Fruit fly (Drosophila melanogaster) whole organism, embryonic: ENCODE results near the gene mad2.
A peak's percentile ranks its signal among the peaks of the same experiment; 100 is the strongest.

Source experiments
- Abd-B ChIP-seq: fragments of 200-800 bp; sonication (Bioruptor generic); optimal IDR thresholded peaks from 2 replicates; lab custom pipeline; 2018; ENCODE audit warnings: missing biosample characterization, mild to moderate bottlenecking, missing genetic modification characterization, moderate library complexity
- Antp ChIP-seq: fragments of 200-800 bp; sonication (Bioruptor generic); optimal IDR thresholded peaks from 3 replicates; lab custom pipeline; 2016; ENCODE audit warnings: missing biosample characterization, missing genetic modification characterization
- Atf3 ChIP-seq: fragments of 200-800 bp; sonication (Bioruptor generic); optimal IDR thresholded peaks from 3 replicates; lab custom pipeline; 2016; ENCODE audit warnings: missing biosample characterization, missing genetic modification characterization
- Bdp1 ChIP-seq: fragments of 200-800 bp; sonication (Bioruptor generic); optimal IDR thresholded peaks from 3 replicates; lab custom pipeline; 2016; ENCODE audit warnings: missing biosample characterization, missing genetic modification characterization
- CG10209 ChIP-seq: fragments of 200-800 bp; sonication (Bioruptor generic); optimal IDR thresholded peaks from 3 replicates; lab custom pipeline; 2017; ENCODE audit warnings: missing biosample characterization, mild to moderate bottlenecking, missing genetic modification characterization, missing genetic modification reagents
- CG11695 ChIP-seq: fragments of 200-800 bp; sonication (Bioruptor generic); IDR thresholded peaks from 3 replicates; pipeline ENCODE4 v1.3.6; 2022; ENCODE audit warnings: missing biosample characterization, missing genetic modification characterization
- CG12104 ChIP-seq: fragments of 200-800 bp; sonication (Bioruptor generic); optimal IDR thresholded peaks from 3 replicates; lab custom pipeline; 2016; ENCODE audit warnings: missing biosample characterization, missing genetic modification characterization
- CG12236 ChIP-seq: fragments of 200-800 bp; sonication (Bioruptor generic); optimal IDR thresholded peaks from 2 replicates; lab custom pipeline; 2016; ENCODE audit warnings: missing biosample characterization, missing genetic modification characterization
- CG12942 ChIP-seq: fragments of 200-800 bp; sonication (Bioruptor generic); optimal IDR thresholded peaks from 3 replicates; lab custom pipeline; 2016; ENCODE audit warnings: missing biosample characterization, missing genetic modification characterization
- CG13424 ChIP-seq: fragments of 200-800 bp; sonication (Bioruptor generic); optimal IDR thresholded peaks from 2 replicates; lab custom pipeline; 2019; ENCODE audit warnings: missing biosample characterization, mild to moderate bottlenecking, missing genetic modification characterization, moderate library complexity
- CG15514 ChIP-seq: fragments of 200-800 bp; sonication (Bioruptor generic); optimal IDR thresholded peaks from 3 replicates; lab custom pipeline; 2017; ENCODE audit warnings: missing biosample characterization, missing genetic modification characterization, mild to moderate bottlenecking, moderate library complexity, missing genetic modification reagents
- CG1603 ChIP-seq: fragments of 200-800 bp; sonication (Bioruptor generic); optimal IDR thresholded peaks from 2 replicates; lab custom pipeline; 2019; ENCODE audit warnings: missing biosample characterization, mild to moderate bottlenecking, missing genetic modification characterization, moderate library complexity
- CG16779 ChIP-seq: fragments of 200-800 bp; sonication (Bioruptor generic); IDR thresholded peaks from 2 replicates; pipeline ENCODE4 v1.3.6; 2022; ENCODE audit warnings: missing biosample characterization, missing genetic modification characterization
- CG18262 ChIP-seq: fragments of 200-800 bp; optimal IDR thresholded peaks from 3 replicates; lab custom pipeline; 2019; ENCODE audit warnings: missing biosample characterization, mild to moderate bottlenecking, missing genetic modification characterization, moderate library complexity
- CG2199 ChIP-seq: fragments of 200-800 bp; sonication (Bioruptor generic); IDR thresholded peaks from 3 replicates; pipeline ENCODE4 v1.3.6; 2022; ENCODE audit warnings: missing biosample characterization, missing genetic modification characterization
- CG3726 ChIP-seq: fragments of 200-800 bp; sonication (Bioruptor generic); IDR thresholded peaks from 3 replicates; pipeline ENCODE4, ENCODE4 v1.3.6; 2022; ENCODE audit warnings: missing biosample characterization, missing genetic modification characterization
- CG4617 ChIP-seq: fragments of 200-800 bp; sonication (Bioruptor generic); optimal IDR thresholded peaks from 3 replicates; lab custom pipeline; 2016; ENCODE audit warnings: missing biosample characterization, missing genetic modification characterization, borderline replicate concordance
- CG4707 ChIP-seq: fragments of 200-800 bp; sonication (Bioruptor generic); optimal IDR thresholded peaks from 2 replicates; lab custom pipeline; 2018; ENCODE audit warnings: missing biosample characterization, mild to moderate bottlenecking, missing genetic modification characterization, moderate library complexity
- CG6272 ChIP-seq: fragments of 200-800 bp; sonication (Bioruptor generic); IDR thresholded peaks from 2 replicates; pipeline ENCODE4 v1.3.6; 2022; ENCODE audit warnings: missing biosample characterization, missing genetic modification characterization
- CG6689 ChIP-seq: fragments of 200-800 bp; sonication (Bioruptor generic); IDR thresholded peaks from 2 replicates; pipeline ENCODE4 v1.3.6; 2022; ENCODE audit warnings: missing biosample characterization, missing genetic modification characterization
- CG8478 ChIP-seq: fragments of >200 bp; optimal IDR thresholded peaks from 2 replicates; lab custom pipeline; 2018
- CG9609 ChIP-seq: fragments of 200-800 bp; sonication (Bioruptor generic); optimal IDR thresholded peaks from 3 replicates; lab custom pipeline; 2016; ENCODE audit warnings: missing biosample characterization, missing genetic modification characterization
- CHES-1-like ChIP-seq: fragments of 200-800 bp; sonication (Bioruptor generic); optimal IDR thresholded peaks from 2 replicates; lab custom pipeline; 2016; ENCODE audit warnings: missing biosample characterization, missing genetic modification characterization
- Deaf1 ChIP-seq: fragments of 200-800 bp; optimal IDR thresholded peaks from 3 replicates; lab custom pipeline; 2019; ENCODE audit warnings: missing biosample characterization, mild to moderate bottlenecking, missing genetic modification characterization, moderate library complexity
- Dip3 ChIP-seq: fragments of 200-800 bp; sonication (Bioruptor generic); optimal IDR thresholded peaks from 3 replicates; lab custom pipeline; 2016; ENCODE audit warnings: missing biosample characterization, missing genetic modification characterization
- Dll ChIP-seq: fragments of 200-800 bp; sonication (Bioruptor generic); IDR thresholded peaks from 4 replicates; pipeline ENCODE4 v1.3.6; 2022; ENCODE audit warnings: missing biosample characterization, missing genetic modification characterization; ENCODE audit not compliant: partially characterized antibody
- MTF-1 ChIP-seq: fragments of 200-800 bp; sonication (Bioruptor generic); optimal IDR thresholded peaks from 2 replicates; lab custom pipeline; 2018; ENCODE audit warnings: missing biosample characterization, mild to moderate bottlenecking, missing genetic modification characterization, borderline replicate concordance
- Meics ChIP-seq: fragments of 200-800 bp; sonication (Bioruptor generic); optimal IDR thresholded peaks from 2 replicates; lab custom pipeline; 2017; ENCODE audit warnings: missing biosample characterization, mild to moderate bottlenecking, missing genetic modification characterization
- NfI ChIP-seq: fragments of 200-800 bp; sonication (Bioruptor generic); optimal IDR thresholded peaks from 3 replicates; lab custom pipeline; 2018; ENCODE audit warnings: missing biosample characterization, mild to moderate bottlenecking, missing genetic modification characterization, moderate library complexity
- Oli ChIP-seq: fragments of 200-800 bp; sonication (Bioruptor generic); optimal IDR thresholded peaks from 2 replicates; lab custom pipeline; 2018; ENCODE audit warnings: missing biosample characterization, mild to moderate bottlenecking, missing genetic modification characterization, moderate library complexity
- Ssrp ChIP-seq: fragments of 200-800 bp; sonication (Bioruptor generic); optimal IDR thresholded peaks from 2 replicates; lab custom pipeline; 2018; ENCODE audit warnings: missing biosample characterization, mild to moderate bottlenecking, missing genetic modification characterization, moderate library complexity
- Stat92E ChIP-seq, 3 experiments: fragments of >200 bp in 2 of 3; fragments of 200-800 bp in 1 of 3; sonication (Bioruptor generic) in 1 of 3; optimal IDR thresholded peaks; 2 replicates each; lab custom pipeline; 2017 to 2019; ENCODE audit warnings: missing biosample characterization in 3 of 3, missing genetic modification characterization in 3 of 3, mild to moderate bottlenecking in 1 of 3, moderate library complexity in 1 of 3
- Xrp1 ChIP-seq: fragments of 200-800 bp; sonication (Bioruptor generic); IDR thresholded peaks from 2 replicates; pipeline ENCODE4 v1.3.6; 2022; ENCODE audit warnings: missing biosample characterization, missing genetic modification characterization
- cad ChIP-seq: fragments of >200 bp; optimal IDR thresholded peaks from 2 replicates; lab custom pipeline; 2017; ENCODE audit warnings: missing biosample characterization, missing genetic modification characterization
- chinmo ChIP-seq: fragments of 200-800 bp; sonication (Bioruptor generic); IDR thresholded peaks from 4 replicates; pipeline ENCODE4 v1.3.6; 2022; ENCODE audit warnings: missing biosample characterization, missing genetic modification characterization; ENCODE audit not compliant: partially characterized antibody
- chm ChIP-seq: fragments of 200-800 bp; sonication (Bioruptor generic); IDR thresholded peaks from 2 replicates; pipeline ENCODE4 v1.3.6; 2022; ENCODE audit warnings: missing biosample characterization, missing genetic modification characterization
- ci ChIP-seq: fragments of 200-800 bp; sonication (Bioruptor generic); IDR thresholded peaks from 3 replicates; pipeline ENCODE4 v1.3.6; 2022; ENCODE audit warnings: missing biosample characterization, missing genetic modification characterization
- dan ChIP-seq: fragments of 200-800 bp; sonication (Bioruptor generic); IDR thresholded peaks from 2 replicates; pipeline ENCODE4 v1.3.6; 2022; ENCODE audit warnings: missing biosample characterization, missing genetic modification characterization
- fd102C ChIP-seq: fragments of 200-800 bp; sonication (Bioruptor generic); optimal IDR thresholded peaks from 2 replicates; lab custom pipeline; 2018; ENCODE audit warnings: missing biosample characterization, mild to moderate bottlenecking, missing genetic modification characterization, moderate library complexity
- hth ChIP-seq: fragments of >200 bp; optimal IDR thresholded peaks from 2 replicates; lab custom pipeline; 2017; ENCODE audit warnings: inconsistent platforms
- insv ChIP-seq, 2 experiments: fragments of 200-800 bp; sonication (Bioruptor generic); optimal IDR thresholded peaks; 3 replicates each; lab custom pipeline; 2016 to 2018; ENCODE audit warnings: missing biosample characterization in 2 of 2, missing genetic modification characterization in 2 of 2
- jumu ChIP-seq: fragments of 200-800 bp; sonication (Bioruptor generic); optimal IDR thresholded peaks from 3 replicates; lab custom pipeline; 2016; ENCODE audit warnings: missing biosample characterization, missing genetic modification characterization
- lilli ChIP-seq: fragments of 200-800 bp; sonication (Bioruptor generic); optimal IDR thresholded peaks from 3 replicates; lab custom pipeline; 2016; ENCODE audit warnings: missing biosample characterization, missing genetic modification characterization
- odd ChIP-seq: fragments of 200-800 bp; sonication (Bioruptor generic); optimal IDR thresholded peaks from 2 replicates; lab custom pipeline; 2017; ENCODE audit warnings: missing biosample characterization, mild to moderate bottlenecking, missing genetic modification characterization
- pan ChIP-seq, 4 experiments: fragments of >200 bp in 3 of 4; fragments of 200-800 bp in 1 of 4; sonication (Bioruptor generic) in 1 of 4; optimal IDR thresholded peaks in 3 of 4; IDR thresholded peaks in 1 of 4; 2 replicates each; pipeline versions ENCODE4 v1.3.6 to Lab custom; 2017 to 2022; ENCODE audit warnings: missing biosample characterization in 2 of 4, missing genetic modification characterization in 2 of 4, mixed read lengths in 1 of 4
- repo ChIP-seq: fragments of 200-800 bp; sonication (Bioruptor generic); optimal IDR thresholded peaks from 2 replicates; lab custom pipeline; 2016; ENCODE audit warnings: missing biosample characterization, missing genetic modification characterization
- schlank ChIP-seq: fragments of 200-800 bp; sonication (Bioruptor generic); optimal IDR thresholded peaks from 2 replicates; lab custom pipeline; 2018; ENCODE audit warnings: missing biosample characterization, mild to moderate bottlenecking, missing genetic modification characterization
- sisA ChIP-seq: fragments of 200-800 bp; sonication (Bioruptor generic); IDR thresholded peaks from 2 replicates; pipeline ENCODE4 v1.3.6; 2022; ENCODE audit warnings: missing biosample characterization, missing genetic modification characterization
- slbo ChIP-seq: fragments of 200-800 bp; sonication (Bioruptor generic); IDR thresholded peaks from 2 replicates; pipeline ENCODE4 v1.3.6; 2022; ENCODE audit warnings: missing biosample characterization, missing genetic modification characterization
- slou ChIP-seq: fragments of 200-800 bp; sonication (Bioruptor generic); optimal IDR thresholded peaks from 3 replicates; lab custom pipeline; 2016; ENCODE audit warnings: missing biosample characterization, missing genetic modification characterization
- tgo ChIP-seq: fragments of 200-800 bp; sonication (Bioruptor generic); IDR thresholded peaks from 3 replicates; pipeline ENCODE4 v1.3.6; 2022; ENCODE audit warnings: missing biosample characterization, missing genetic modification characterization
- tna ChIP-seq: fragments of 200-800 bp; sonication (Bioruptor generic); IDR thresholded peaks from 2 replicates; pipeline ENCODE4 v1.3.6; 2022; ENCODE audit warnings: missing biosample characterization, missing genetic modification characterization; ENCODE audit not compliant: partially characterized antibody

Gene mad2

DNA sequence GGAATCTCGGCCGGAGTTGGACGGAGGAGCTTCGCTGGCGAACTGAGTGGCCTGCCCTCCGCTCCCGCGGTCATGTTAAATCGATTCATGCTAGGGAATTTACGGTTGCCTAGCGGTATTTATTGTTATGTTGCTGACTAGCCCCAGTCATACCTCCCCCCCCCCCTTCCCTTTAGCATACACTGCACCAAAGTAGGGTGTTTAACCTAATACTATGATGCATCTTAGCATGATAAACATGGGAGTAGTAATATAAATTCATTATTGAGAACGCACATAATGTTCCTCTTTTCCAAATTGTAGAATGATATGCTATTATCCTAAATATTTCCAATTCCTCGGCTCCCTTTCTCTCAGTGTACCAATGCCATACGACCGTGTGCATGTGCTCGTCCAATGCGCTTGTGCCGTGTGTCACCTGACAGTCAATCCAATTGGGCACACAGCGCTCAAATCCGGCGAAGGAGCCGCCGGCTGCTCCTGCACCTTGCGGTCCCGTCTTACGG, 16.3 kb downstream of the mad2 start, which contains the start of gene Tektin-C (continued):
- TF ChIP-seq CG16779 (GFP tag; lab: Robert Waterston, UW) (0 out of 2 replicates have a peak, but pooled peaks have one; percentile 6), NfI (GFP tag; lab: Kevin White, UChicago) (no peak), CG12942 (GFP tag; lab: Kevin White, UChicago) (no peak), Ssrp (tag; lab: Kevin White, UChicago) (no peak), CG18262 (tag; lab: Kevin White, UChicago) (no peak), CG1603 (tag; lab: Kevin White, UChicago) (no peak), Xrp1 (peak; percentile 57; the same call in 1 of the 2 replicates), CG10209 (GFP tag; lab: Kevin White, UChicago) (peak; percentile 8), chm (no peak), tgo (0 out of 3 replicates have a peak, but pooled peaks have one; percentile 27), CG12236 (GFP tag; lab: Kevin White, UChicago) (no peak), ci (GFP tag; lab: Robert Waterston, UW) (peak; percentile 70; the same call in 2 of the 3 replicates), MTF-1 (GFP tag; lab: Kevin White, UChicago) (no peak), pan (optimal IDR thresholded peaks at IDR 0.05; lab: Kevin White, UChicago) (no peak), pan (GFP tag; optimal IDR thresholded peaks at IDR 0.05 in 1 of 2, IDR thresholded peaks at IDR 0.05 in 1 of 2) (peak in 1 of 2 experiments; percentile 7), schlank (tag; lab: Kevin White, UChicago) (no peak), CG3726 (GFP tag; lab: Robert Waterston, UW) (no peak), CG6272 (GFP tag; lab: Robert Waterston, UW) (no peak), Antp (GFP tag; lab: Kevin White, UChicago) (peak; percentile 2), Meics (no peak), Deaf1 (tag; lab: Kevin White, UChicago) (no peak), sisA (GFP tag; lab: Robert Waterston, UW) (peak; percentile 15; the same call in 1 of the 2 replicates), slbo (0 out of 2 replicates have a peak, but pooled peaks have one; percentile 27), Abd-B (GFP tag; lab: Kevin White, UChicago) (no peak), insv (GFP tag; optimal IDR thresholded peaks at IDR 0.05; lab: Kevin White, UChicago) (no peak), Dip3 (GFP tag; lab: Kevin White, UChicago) (no peak), Oli (tag; lab: Kevin White, UChicago) (no peak), dan (no peak), CG13424 (no peak), lilli (no peak), CG2199 (GFP tag; lab: Robert Waterston, UW) (no peak), repo (GFP tag; lab: Kevin White, UChicago) (no peak), CG9609 (GFP tag; lab: Kevin White, UChicago) (no peak), slou (GFP tag; lab: Kevin White, UChicago) (no peak), CG8478 (lab: Kevin White, UChicago) (no peak), hth (no peak), Stat92E (GFP tag; optimal IDR thresholded peaks at IDR 0.05; lab: Kevin White, UChicago) (no peak)
- TF ChIP-seq, all 482 proteins: peak for 37

- no peak for TF ChIP-seq fd102C (GFP tag; lab: Kevin White, UChicago)
- TF ChIP-seq CG11695 (GFP tag; lab: Robert Waterston, UW) = no peak
- no peak for TF ChIP-seq jumu
- TF ChIP-seq tna (GFP tag; lab: Robert Waterston, UW) = peak; percentile 53
- no peak for TF ChIP-seq CHES-1-like (GFP tag; lab: Kevin White, UChicago)
- peak; percentile 93 for TF ChIP-seq CG4617 (GFP tag; lab: Kevin White, UChicago)
- TF ChIP-seq CG12104 = no peak
- 0 out of 4 replicates have a peak, but pooled peaks have one; percentile 73 for TF ChIP-seq chinmo (GFP tag; lab: Robert Waterston, UW)
- TF ChIP-seq Atf3 (GFP tag; lab: Kevin White, UChicago) = no peak
- TF ChIP-seq CG6689 (GFP tag; lab: Robert Waterston, UW) = no peak
- peak; percentile 67 for TF ChIP-seq CG15514 (GFP tag; lab: Kevin White, UChicago)
- no peak for TF ChIP-seq cad (GFP tag; lab: Kevin White, UChicago)
- TF ChIP-seq Bdp1 (GFP tag; lab: Kevin White, UChicago) = no peak
- TF ChIP-seq CG4707 (GFP tag; lab: Kevin White, UChicago) = no peak
- TF ChIP-seq odd (GFP tag; lab: Kevin White, UChicago) = no peak
- peak; percentile 77 for TF ChIP-seq Dll (GFP tag; lab: Robert Waterston, UW)
These were observed 18.9 kb downstream of the mad2 start, which contains the start of gene Bre1 for dm6 chr3L:5793967-5794366. Gene Bre1, minus strand, starts transcription at chr3L:5794192.
